Fruit fly (Drosophila melanogaster) whole organism, pupa: ENCODE measurements around the gene Argl.

Source experiments
- EcR ChIP-seq: fragments of 200-800 bp; sonication (Bioruptor generic); optimal IDR thresholded peaks from 3 replicates; lab custom pipeline; 2019; ENCODE audit warnings: missing biosample characterization, missing genetic modification characterization, mild to moderate bottlenecking, moderate library complexity, missing genetic modification reagents
- Snoo ChIP-seq: fragments of 200-800 bp; sonication (Bioruptor generic); optimal IDR thresholded peaks from 3 replicates; lab custom pipeline; 2017; ENCODE audit warnings: missing biosample characterization, mild to moderate bottlenecking, missing genetic modification characterization, inconsistent platforms
- fd96Ca ChIP-seq: fragments of 200-800 bp; sonication (Bioruptor generic); IDR thresholded peaks from 3 replicates; pipeline ENCODE4 v1.3.6; 2022; ENCODE audit warnings: missing biosample characterization, missing genetic modification characterization
- gl ChIP-seq: fragments of 200-800 bp; sonication (Bioruptor generic); optimal IDR thresholded peaks from 2 replicates; lab custom pipeline; 2018; ENCODE audit warnings: missing biosample characterization, mild to moderate bottlenecking, missing genetic modification characterization

DNA sequence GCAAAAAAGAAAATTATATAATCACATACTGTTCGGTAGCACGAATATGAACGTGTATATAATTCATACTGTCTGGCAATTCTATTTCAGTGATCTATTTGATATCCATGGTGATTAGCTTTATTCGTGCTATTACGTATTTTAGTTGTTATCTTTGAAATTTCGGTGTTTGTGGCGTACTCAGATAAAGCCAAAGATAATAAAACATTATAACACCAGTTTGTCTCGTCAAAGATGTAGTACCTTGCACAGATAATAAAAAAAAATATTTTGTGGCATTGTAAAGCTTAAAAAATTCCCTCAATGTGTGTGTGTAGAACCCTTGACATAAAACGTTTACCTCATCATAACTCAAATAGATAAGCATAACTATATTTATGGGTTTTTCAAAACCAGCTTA lies 6.1 kb upstream of the Argl start:
- no peak for TF ChIP-seq gl (tag; lab: Kevin White, UChicago)
- TF ChIP-seq Snoo (tag; lab: Kevin White, UChicago) = no peak
- TF ChIP-seq EcR (GFP tag; lab: Kevin White, UChicago) = no peak
- no peak for TF ChIP-seq fd96Ca (GFP tag; lab: Robert Waterston, UW)
